Fruit fly (Drosophila melanogaster) whole organism, embryonic: ENCODE measurements around the gene Sik2.
A peak's percentile ranks its signal among the peaks of the same experiment; 100 is the strongest.

Experiments used
- BEAF-32 ChIP-seq: fragments of 200-800 bp; sonication (Bioruptor generic); optimal IDR thresholded peaks from 3 replicates; lab custom pipeline; 2017; ENCODE audit warnings: missing biosample characterization, missing genetic modification characterization, mild to moderate bottlenecking, moderate library complexity, missing genetic modification reagents
- CG10274 ChIP-seq: fragments of 200-800 bp; sonication (Bioruptor generic); optimal IDR thresholded peaks from 3 replicates; lab custom pipeline; 2017; ENCODE audit warnings: missing biosample characterization, mild to moderate bottlenecking, missing genetic modification characterization
- CG10366 ChIP-seq: fragments of 200-800 bp; sonication (Bioruptor generic); IDR thresholded peaks from 2 replicates; pipeline ENCODE4 v1.3.6; 2022; ENCODE audit warnings: missing biosample characterization, missing genetic modification characterization
- CG12299 ChIP-seq: fragments of 200-800 bp; sonication (Bioruptor generic); optimal IDR thresholded peaks from 2 replicates; lab custom pipeline; 2018; ENCODE audit warnings: missing biosample characterization, mild to moderate bottlenecking, missing genetic modification characterization
- CG13123 ChIP-seq: fragments of 200-800 bp; sonication (Bioruptor generic); optimal IDR thresholded peaks from 2 replicates; lab custom pipeline; 2016; ENCODE audit warnings: missing biosample characterization, missing genetic modification characterization
- CG13296 ChIP-seq: fragments of 200-800 bp; sonication (Bioruptor generic); optimal IDR thresholded peaks from 3 replicates; lab custom pipeline; 2018; ENCODE audit warnings: missing biosample characterization, mild to moderate bottlenecking, missing genetic modification characterization
- CG13424 ChIP-seq: fragments of 200-800 bp; sonication (Bioruptor generic); optimal IDR thresholded peaks from 2 replicates; lab custom pipeline; 2019; ENCODE audit warnings: missing biosample characterization, mild to moderate bottlenecking, missing genetic modification characterization, moderate library complexity
- CG14050 ChIP-seq: fragments of 200-800 bp; sonication (Bioruptor generic); IDR thresholded peaks from 3 replicates; pipeline ENCODE4 v1.3.6; 2022; ENCODE audit warnings: missing biosample characterization, missing genetic modification characterization
- CG1602 ChIP-seq: fragments of 200-800 bp; sonication (Bioruptor generic); optimal IDR thresholded peaks from 3 replicates; lab custom pipeline; 2016; ENCODE audit warnings: missing biosample characterization, missing genetic modification characterization
- CG16813 ChIP-seq: fragments of 200-800 bp; sonication (Bioruptor generic); IDR thresholded peaks from 3 replicates; pipeline ENCODE4 v1.3.6; 2022; ENCODE audit warnings: missing biosample characterization, missing genetic modification characterization; ENCODE audit not compliant: partially characterized antibody
- CG17186 ChIP-seq: fragments of 200-800 bp; sonication (Bioruptor generic); optimal IDR thresholded peaks from 3 replicates; lab custom pipeline; 2017; ENCODE audit warnings: missing biosample characterization, missing genetic modification reagents, missing genetic modification characterization
- CG17361 ChIP-seq: fragments of 200-800 bp; sonication (Bioruptor generic); IDR thresholded peaks from 3 replicates; pipeline ENCODE4 v1.3.6; 2022; ENCODE audit warnings: missing biosample characterization, missing genetic modification characterization
- CG2120 ChIP-seq: fragments of 200-800 bp; sonication (Bioruptor generic); optimal IDR thresholded peaks from 3 replicates; lab custom pipeline; 2016; ENCODE audit warnings: missing biosample characterization, missing genetic modification characterization
- CG2129 ChIP-seq: fragments of 200-800 bp; sonication (Bioruptor generic); IDR thresholded peaks from 2 replicates; pipeline ENCODE4 v1.3.6; 2022; ENCODE audit warnings: missing biosample characterization, missing genetic modification characterization; ENCODE audit not compliant: partially characterized antibody
- CG2712 ChIP-seq: fragments of 200-800 bp; optimal IDR thresholded peaks from 3 replicates; lab custom pipeline; 2019; ENCODE audit warnings: missing biosample characterization, mild to moderate bottlenecking, missing genetic modification characterization, moderate library complexity
- CG31388 ChIP-seq: fragments of 200-800 bp; sonication (Bioruptor generic); optimal IDR thresholded peaks from 2 replicates; lab custom pipeline; 2016; ENCODE audit warnings: missing biosample characterization, missing genetic modification characterization
- CG32767 ChIP-seq: fragments of 200-800 bp; sonication (Bioruptor generic); IDR thresholded peaks from 2 replicates; pipeline ENCODE4 v1.3.6; 2022; ENCODE audit warnings: missing biosample characterization, missing genetic modification characterization
- CG3838 ChIP-seq: fragments of 200-800 bp; sonication (Bioruptor generic); optimal IDR thresholded peaks from 3 replicates; lab custom pipeline; 2016; ENCODE audit warnings: missing biosample characterization, missing genetic modification characterization
- CG4360 ChIP-seq: fragments of 200-800 bp; sonication (Bioruptor generic); IDR thresholded peaks from 2 replicates; pipeline ENCODE4 v1.3.6; 2022; ENCODE audit warnings: missing biosample characterization, missing genetic modification characterization
- CG4424 ChIP-seq: fragments of 200-800 bp; sonication (Bioruptor generic); optimal IDR thresholded peaks from 3 replicates; lab custom pipeline; 2016; ENCODE audit warnings: missing biosample characterization, missing genetic modification characterization
- CG5953 ChIP-seq: fragments of 200-800 bp; sonication (Bioruptor generic); IDR thresholded peaks from 2 replicates; pipeline ENCODE4 v1.3.6; 2022; ENCODE audit warnings: missing biosample characterization, missing genetic modification characterization
- CG7271 ChIP-seq: fragments of 200-800 bp; sonication (Bioruptor generic); optimal IDR thresholded peaks from 2 replicates; lab custom pipeline; 2018; ENCODE audit warnings: missing biosample characterization, mild to moderate bottlenecking, missing genetic modification characterization, moderate library complexity
- CG9437 ChIP-seq: fragments of 200-800 bp; sonication (Bioruptor generic); optimal IDR thresholded peaks from 2 replicates; lab custom pipeline; 2018; ENCODE audit warnings: missing biosample characterization, mild to moderate bottlenecking, missing genetic modification characterization
- CG9932 ChIP-seq: fragments of 200-800 bp; sonication (Bioruptor generic); IDR thresholded peaks from 2 replicates; pipeline ENCODE4 v1.3.6; 2022; ENCODE audit warnings: missing biosample characterization, missing genetic modification characterization
- D19A ChIP-seq: fragments of 200-800 bp; optimal IDR thresholded peaks from 3 replicates; lab custom pipeline; 2019; ENCODE audit warnings: missing biosample characterization, mild to moderate bottlenecking, missing genetic modification characterization, moderate library complexity
- Eip74EF ChIP-seq, 2 experiments: fragments of 200-800 bp in 1 of 2; fragments of >200 bp in 1 of 2; sonication (Bioruptor generic) in 1 of 2; optimal IDR thresholded peaks; 2 replicates each; lab custom pipeline; 2017 to 2019; ENCODE audit warnings: missing biosample characterization in 2 of 2, missing genetic modification characterization in 2 of 2, mild to moderate bottlenecking in 1 of 2, moderate library complexity in 1 of 2
- Fer3 ChIP-seq: fragments of 200-800 bp; sonication (Bioruptor generic); optimal IDR thresholded peaks from 2 replicates; lab custom pipeline; 2018; ENCODE audit warnings: missing biosample characterization, mild to moderate bottlenecking, missing genetic modification characterization, moderate library complexity
- Gsc ChIP-seq: fragments of 200-800 bp; sonication (Bioruptor generic); IDR thresholded peaks from 2 replicates; pipeline ENCODE4 v1.3.6; 2022; ENCODE audit warnings: missing biosample characterization, missing genetic modification characterization
- Lim3 ChIP-seq: fragments of 200-800 bp; sonication (Bioruptor generic); IDR thresholded peaks from 2 replicates; pipeline ENCODE4 v1.3.6; 2022; ENCODE audit warnings: missing biosample characterization, missing genetic modification characterization
- Lpt ChIP-seq: fragments of >200 bp; optimal IDR thresholded peaks from 2 replicates; lab custom pipeline; 2018; ENCODE audit warnings: missing biosample characterization, missing genetic modification characterization
- Neu2 ChIP-seq: fragments of 200-800 bp; sonication (Bioruptor generic); optimal IDR thresholded peaks from 3 replicates; lab custom pipeline; 2016; ENCODE audit warnings: missing biosample characterization, missing genetic modification characterization, borderline replicate concordance
- Oli ChIP-seq: fragments of 200-800 bp; sonication (Bioruptor generic); optimal IDR thresholded peaks from 2 replicates; lab custom pipeline; 2018; ENCODE audit warnings: missing biosample characterization, mild to moderate bottlenecking, missing genetic modification characterization, moderate library complexity
- Poxn ChIP-seq: fragments of 200-800 bp; sonication (Bioruptor generic); IDR thresholded peaks from 2 replicates; pipeline ENCODE4 v1.3.6; 2022; ENCODE audit warnings: missing biosample characterization, missing genetic modification characterization
- Ssrp ChIP-seq: fragments of 200-800 bp; sonication (Bioruptor generic); optimal IDR thresholded peaks from 2 replicates; lab custom pipeline; 2018; ENCODE audit warnings: missing biosample characterization, mild to moderate bottlenecking, missing genetic modification characterization, moderate library complexity
- TFAM ChIP-seq: fragments of 200-800 bp; sonication (Bioruptor generic); optimal IDR thresholded peaks from 2 replicates; lab custom pipeline; 2017; ENCODE audit warnings: missing biosample characterization, missing genetic modification characterization, inconsistent platforms
- al ChIP-seq: fragments of 200-800 bp; sonication (Bioruptor generic); IDR thresholded peaks from 2 replicates; pipeline ENCODE4 v1.3.6; 2022; ENCODE audit warnings: missing biosample characterization, missing genetic modification characterization
- cad ChIP-seq: fragments of >200 bp; optimal IDR thresholded peaks from 2 replicates; lab custom pipeline; 2017; ENCODE audit warnings: missing biosample characterization, missing genetic modification characterization
- cas ChIP-seq: fragments of 200-800 bp; sonication (Bioruptor generic); IDR thresholded peaks from 2 replicates; pipeline ENCODE4 v1.3.6; 2022; ENCODE audit warnings: missing biosample characterization, missing genetic modification characterization
- ci ChIP-seq: fragments of 200-800 bp; sonication (Bioruptor generic); IDR thresholded peaks from 3 replicates; pipeline ENCODE4 v1.3.6; 2022; ENCODE audit warnings: missing biosample characterization, missing genetic modification characterization
- insv ChIP-seq, 2 experiments: fragments of 200-800 bp; sonication (Bioruptor generic); optimal IDR thresholded peaks; 3 replicates each; lab custom pipeline; 2016 to 2018; ENCODE audit warnings: missing biosample characterization in 2 of 2, missing genetic modification characterization in 2 of 2
- inv ChIP-seq: fragments of 200-800 bp; sonication (Bioruptor generic); IDR thresholded peaks from 2 replicates; pipeline ENCODE4 v1.3.6; 2022; ENCODE audit warnings: missing biosample characterization, missing genetic modification characterization; ENCODE audit not compliant: partially characterized antibody
- odd ChIP-seq: fragments of 200-800 bp; sonication (Bioruptor generic); optimal IDR thresholded peaks from 2 replicates; lab custom pipeline; 2017; ENCODE audit warnings: missing biosample characterization, mild to moderate bottlenecking, missing genetic modification characterization
- otp ChIP-seq: fragments of 200-800 bp; sonication (Bioruptor generic); IDR thresholded peaks from 3 replicates; pipeline ENCODE4, ENCODE4 v1.3.6; 2022; ENCODE audit warnings: missing biosample characterization, missing genetic modification characterization
- sc ChIP-seq, 3 experiments: fragments of >200 bp in 2 of 3; fragments of 200-800 bp in 1 of 3; sonication (Bioruptor generic) in 1 of 3; optimal IDR thresholded peaks; 2 replicates in 2 of 3; 3 replicates in 1 of 3; lab custom pipeline; 2017; ENCODE audit warnings: mild to moderate bottlenecking in 1 of 3, missing biosample characterization in 1 of 3, missing genetic modification characterization in 1 of 3, missing genetic modification reagents in 1 of 3
- sens ChIP-seq: fragments of 200-800 bp; sonication (Bioruptor generic); peaks from one replicate; lab custom pipeline; 2016; ENCODE audit warnings: missing biosample characterization, missing genetic modification characterization
- stc ChIP-seq: fragments of 200-800 bp; sonication (Bioruptor generic); IDR thresholded peaks from 2 replicates; pipeline ENCODE4 v1.3.6; 2022; ENCODE audit warnings: missing biosample characterization, missing genetic modification characterization
- tgo ChIP-seq: fragments of 200-800 bp; sonication (Bioruptor generic); IDR thresholded peaks from 3 replicates; pipeline ENCODE4 v1.3.6; 2022; ENCODE audit warnings: missing biosample characterization, missing genetic modification characterization
- wdn ChIP-seq: fragments of 200-800 bp; sonication (Bioruptor generic); IDR thresholded peaks from 2 replicates; pipeline ENCODE4 v1.3.6; 2022; ENCODE audit warnings: missing biosample characterization, missing genetic modification characterization
- wek ChIP-seq: fragments of 200-800 bp; sonication (Bioruptor generic); optimal IDR thresholded peaks from 3 replicates; lab custom pipeline; 2018; ENCODE audit warnings: missing biosample characterization, mild to moderate bottlenecking, missing genetic modification characterization, moderate library complexity
- zf30C ChIP-seq: fragments of 200-800 bp; sonication (Bioruptor generic); optimal IDR thresholded peaks from 3 replicates; lab custom pipeline; 2018; ENCODE audit warnings: missing biosample characterization, mild to moderate bottlenecking, missing genetic modification characterization

Sik2 gene

dm6 chrX:2083678-2084162 lies 22.0 kb upstream of the Sik2 start (continued):
- peak; percentile 83 for TF ChIP-seq D19A (tag; lab: Kevin White, UChicago)
- peak; percentile 64 for TF ChIP-seq al (GFP tag; lab: Robert Waterston, UW)
- TF ChIP-seq Gsc (GFP tag; lab: Robert Waterston, UW), result peak; percentile 48; the same call in 1 of the 2 replicates
- peak; percentile 41 for TF ChIP-seq CG31388 (GFP tag; lab: Kevin White, UChicago)
- peak; percentile 74 for TF ChIP-seq CG5953 (GFP tag; lab: Robert Waterston, UW)
- TF ChIP-seq CG32767 (GFP tag; lab: Robert Waterston, UW), result peak; percentile 78
- peak; percentile 9 for TF ChIP-seq CG7271 (tag; lab: Kevin White, UChicago)
- TF ChIP-seq CG2120 (GFP tag; lab: Kevin White, UChicago), result peak; percentile 77
- TF ChIP-seq CG2712 (tag; lab: Kevin White, UChicago), result peak; percentile 88
- peak; percentile 87 for TF ChIP-seq CG10366 (GFP tag; lab: Robert Waterston, UW)
- TF ChIP-seq sens (GFP tag; lab: Kevin White, UChicago), result peak; percentile 96
- peak; percentile 38; the same call in 1 of the 2 replicates for TF ChIP-seq Poxn (GFP tag; lab: Robert Waterston, UW)
- TF ChIP-seq cas (GFP tag; lab: Robert Waterston, UW), result 0 out of 2 replicates have a peak, but pooled peaks have one; percentile 48
- no peak for TF ChIP-seq CG16813
- peak; percentile 90 for TF ChIP-seq ci
- TF ChIP-seq Lpt (GFP tag; lab: Kevin White, UChicago), result no peak
- TF ChIP-seq BEAF-32, result no peak
- TF ChIP-seq CG4424, result peak; percentile 68
- TF ChIP-seq Oli (tag; lab: Kevin White, UChicago), result peak; percentile 84
- peak; percentile 75 for TF ChIP-seq Ssrp (tag; lab: Kevin White, UChicago)
- TF ChIP-seq CG1602, result peak; percentile 77
- TF ChIP-seq inv, result no peak
- TF ChIP-seq stc, result peak; percentile 88
- TF ChIP-seq otp (GFP tag; lab: Robert Waterston, UW), result peak; percentile 66; the same call in 1 of the 3 replicates
- TF ChIP-seq TFAM (GFP tag; lab: Kevin White, UChicago), result no peak
- peak; percentile 57 for TF ChIP-seq CG17186 (GFP tag; lab: Kevin White, UChicago)
- TF ChIP-seq sc (optimal IDR thresholded peaks at IDR 0.05; lab: Kevin White, UChicago), result no peak
- peak; percentile 57 for TF ChIP-seq sc (GFP tag; optimal IDR thresholded peaks at IDR 0.05; lab: Kevin White, UChicago)
- no peak for TF ChIP-seq Neu2
- peak; percentile 55 for TF ChIP-seq CG13296 (GFP tag; lab: Kevin White, UChicago)
- peak; percentile 71 for TF ChIP-seq CG9437 (GFP tag; lab: Kevin White, UChicago)
- TF ChIP-seq Eip74EF (GFP tag; optimal IDR thresholded peaks at IDR 0.05; lab: Kevin White, UChicago), result peak in 1 of 2 experiments; percentile 81
- peak; percentile 63 for TF ChIP-seq odd
- peak; percentile 86 for TF ChIP-seq wek
- TF ChIP-seq Lim3, result peak; percentile 64
- TF ChIP-seq CG17361, result peak; percentile 63
- peak; percentile 27 for TF ChIP-seq CG13123
- peak; percentile 75 for TF ChIP-seq CG14050
- TF ChIP-seq CG9932, result peak; percentile 56
- TF ChIP-seq tgo (GFP tag; lab: Robert Waterston, UW), result peak; percentile 84
- peak; percentile 56 for TF ChIP-seq Fer3 (tag; lab: Kevin White, UChicago)
- TF ChIP-seq wdn, result peak; percentile 75; the same call in 1 of the 2 replicates
- peak; percentile 74 for TF ChIP-seq CG10274 (GFP tag; lab: Kevin White, UChicago)
- 0 out of 2 replicates have a peak, but pooled peaks have one; percentile 28 for TF ChIP-seq CG4360 (GFP tag; lab: Robert Waterston, UW)
- TF ChIP-seq CG12299, result peak; percentile 65
- TF ChIP-seq CG2129, result no peak
- TF ChIP-seq insv (GFP tag; optimal IDR thresholded peaks at IDR 0.05; lab: Kevin White, UChicago), result no peak
- no peak for TF ChIP-seq cad (GFP tag; lab: Kevin White, UChicago)
- TF ChIP-seq CG13424 (tag; lab: Kevin White, UChicago), result peak; percentile 73
- TF ChIP-seq CG3838, result peak; percentile 9
- TF ChIP-seq zf30C (GFP tag; lab: Kevin White, UChicago), result no peak
